Worm (Caenorhabditis elegans): ENCODE data around the gene F09B9.4.

The F09B9.4 gene

DNA sequence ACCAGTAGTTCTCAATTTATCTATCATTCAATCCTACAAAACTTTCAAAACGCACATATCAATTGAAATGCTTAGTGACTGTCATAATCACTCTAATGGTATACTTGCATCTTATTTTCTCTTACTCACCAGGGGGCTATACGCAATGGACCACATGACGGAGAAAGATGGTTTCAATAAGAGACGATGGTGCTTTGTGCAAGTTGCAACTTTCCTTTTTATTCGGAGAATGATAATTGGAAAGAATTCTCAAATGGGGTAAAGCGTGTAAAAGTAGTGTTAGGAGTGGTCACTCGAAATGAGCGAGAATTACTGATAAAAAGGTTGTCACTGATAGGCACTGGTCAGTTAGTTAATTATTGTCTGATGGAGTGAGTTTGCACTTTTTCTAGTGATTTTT lies 48.1 kb downstream of the F09B9.4 start:
- TF ChIP-seq ztf-11 (tag; optimal IDR thresholded peaks at IDR 0.05), result no peak
- TF ChIP-seq nhr-237 (tag; optimal IDR thresholded peaks at IDR 0.05), result no peak
- no peak for TF ChIP-seq bed-3 (GFP tag; optimal IDR thresholded peaks at IDR 0.05)
- TF ChIP-seq mab-5 (tag; optimal IDR thresholded peaks at IDR 0.05), result no peak
- no peak for TF ChIP-seq blmp-1 (tag; optimal IDR thresholded peaks at IDR 0.05)
- no peak for TF ChIP-seq unc-39 (tag; optimal IDR thresholded peaks at IDR 0.05)
- TF ChIP-seq unc-120 (tag; optimal IDR thresholded peaks at IDR 0.05; ENCODE audit: poor library complexity, severe bottlenecking), result no peak
- no peak for TF ChIP-seq lsy-2 (tag; optimal IDR thresholded peaks at IDR 0.05)
- no peak for TF ChIP-seq drap-1 (GFP tag; optimal IDR thresholded peaks at IDR 0.05)
- TF ChIP-seq mep-1 (tag; optimal IDR thresholded peaks at IDR 0.05), result no peak
- no peak for TF ChIP-seq mls-2 (tag; optimal IDR thresholded peaks at IDR 0.05)
- no peak for TF ChIP-seq nhr-12 (tag; optimal IDR thresholded peaks at IDR 0.05)
- TF ChIP-seq lin-32 (GFP tag; optimal IDR thresholded peaks at IDR 0.05), result no peak
- no peak for TF ChIP-seq sem-2 (GFP tag; optimal IDR thresholded peaks at IDR 0.05)
- no peak for TF ChIP-seq ceh-83 (GFP tag; optimal IDR thresholded peaks at IDR 0.05)
- no peak for TF ChIP-seq nhr-76 (tag; optimal IDR thresholded peaks at IDR 0.05)
